Fruit fly (Drosophila melanogaster) whole organism, embryonic: ENCODE data around the gene mRpS23.

ENCODE experiments used
- Adf1 ChIP-seq: fragments of 200-800 bp; sonication (Bioruptor generic); IDR thresholded peaks from 2 replicates; pipeline ENCODE4 v1.3.6; 2022; ENCODE audit warnings: missing biosample characterization, missing genetic modification characterization
- CG13424 ChIP-seq: fragments of 200-800 bp; sonication (Bioruptor generic); optimal IDR thresholded peaks from 2 replicates; lab custom pipeline; 2019; ENCODE audit warnings: missing biosample characterization, mild to moderate bottlenecking, missing genetic modification characterization, moderate library complexity
- CG17568 ChIP-seq: fragments of 200-800 bp; sonication (Bioruptor generic); optimal IDR thresholded peaks from 2 replicates; lab custom pipeline; 2018; ENCODE audit warnings: missing biosample characterization, mild to moderate bottlenecking, missing genetic modification characterization, moderate library complexity
- CG31365 ChIP-seq: fragments of 200-800 bp; sonication (Bioruptor generic); optimal IDR thresholded peaks from 2 replicates; lab custom pipeline; 2018; ENCODE audit warnings: missing biosample characterization, mild to moderate bottlenecking, missing genetic modification characterization
- CG8478 ChIP-seq: fragments of >200 bp; optimal IDR thresholded peaks from 2 replicates; lab custom pipeline; 2018
- Dad ChIP-seq: fragments of 200-800 bp; sonication (Bioruptor generic); optimal IDR thresholded peaks from 3 replicates; lab custom pipeline; 2016; ENCODE audit warnings: missing biosample characterization, missing genetic modification characterization
- HmgZ ChIP-seq: fragments of 200-800 bp; sonication (Bioruptor generic); optimal IDR thresholded peaks from 2 replicates; lab custom pipeline; 2018; ENCODE audit warnings: missing biosample characterization, mild to moderate bottlenecking, missing genetic modification characterization
- Mes4 ChIP-seq: fragments of 200-800 bp; sonication (Bioruptor generic); optimal IDR thresholded peaks from 2 replicates; lab custom pipeline; 2016; ENCODE audit warnings: missing biosample characterization, missing genetic modification characterization
- ac ChIP-seq: fragments of 200-800 bp; sonication (Bioruptor generic); optimal IDR thresholded peaks from 3 replicates; lab custom pipeline; 2017; ENCODE audit warnings: missing biosample characterization, mild to moderate bottlenecking, missing genetic modification characterization
- chinmo ChIP-seq: fragments of 200-800 bp; sonication (Bioruptor generic); IDR thresholded peaks from 4 replicates; pipeline ENCODE4 v1.3.6; 2022; ENCODE audit warnings: missing biosample characterization, missing genetic modification characterization; ENCODE audit not compliant: partially characterized antibody
- h ChIP-seq: fragments of >200 bp; optimal IDR thresholded peaks from 2 replicates; lab custom pipeline; 2017
- pb ChIP-seq: fragments of 200-800 bp; sonication (Bioruptor generic); optimal IDR thresholded peaks from 3 replicates; lab custom pipeline; 2016; ENCODE audit warnings: missing biosample characterization, missing genetic modification characterization
- schlank ChIP-seq: fragments of 200-800 bp; sonication (Bioruptor generic); optimal IDR thresholded peaks from 2 replicates; lab custom pipeline; 2018; ENCODE audit warnings: missing biosample characterization, mild to moderate bottlenecking, missing genetic modification characterization

dm6 chr2L:13805170-13805569 lies 29.7 kb downstream of the mRpS23 start:
- TF ChIP-seq CG8478 (lab: Kevin White, UChicago) (no peak), Mes4 (GFP tag; lab: Kevin White, UChicago) (no peak), ac (GFP tag; lab: Kevin White, UChicago) (no peak), schlank (tag; lab: Kevin White, UChicago) (no peak), Adf1 (GFP tag; lab: Robert Waterston, UW) (no peak), chinmo (GFP tag; lab: Robert Waterston, UW) (no peak), CG31365 (tag; lab: Kevin White, UChicago) (no peak), Dad (GFP tag; lab: Kevin White, UChicago) (no peak), CG13424 (tag; lab: Kevin White, UChicago) (no peak), h (lab: Kevin White, UChicago) (no peak), pb (GFP tag; lab: Kevin White, UChicago) (no peak), CG17568 (no peak), HmgZ (tag; lab: Kevin White, UChicago) (no peak)
